Fruit fly (Drosophila melanogaster): Measurements from ENCODE around the gene eIF3f1.
A peak's percentile ranks its signal among the peaks of the same experiment; 100 is the strongest.

Gene eIF3f1

dm6 chr3R:4663068-4663467 is 50.9 kb downstream of the eIF3f1 start (continued):
- peak; percentile 51 for TF ChIP-seq cwo (GFP tag; optimal IDR thresholded peaks at IDR 0.05)
- TF ChIP-seq chm (GFP tag; IDR thresholded peaks at IDR 0.05): peak; percentile 78
- TF ChIP-seq CG34224 (GFP tag; IDR thresholded peaks at IDR 0.05; ENCODE audit: partially characterized antibody): no peak
- no peak for TF ChIP-seq CG13123 (GFP tag; optimal IDR thresholded peaks at IDR 0.05)
- no peak for TF ChIP-seq Hey (tag; optimal IDR thresholded peaks at IDR 0.05)
- peak; percentile 87 for TF ChIP-seq NC2β (GFP tag; optimal IDR thresholded peaks at IDR 0.05)
- peak; percentile 34; the same call in 1 of the 3 replicates for TF ChIP-seq so (GFP tag; IDR thresholded peaks at IDR 0.05)
- peak; percentile 88 for TF ChIP-seq CG34422 (GFP tag; IDR thresholded peaks at IDR 0.05)
- peak; percentile 81 for TF ChIP-seq gsb-n (tag; optimal IDR thresholded peaks at IDR 0.05)
- TF ChIP-seq org-1 (GFP tag; optimal IDR thresholded peaks at IDR 0.05): peak; percentile 64
- peak; percentile 88 for TF ChIP-seq Vsx1 (GFP tag; optimal IDR thresholded peaks at IDR 0.05)
- TF ChIP-seq Oli (tag; optimal IDR thresholded peaks at IDR 0.05): peak; percentile 72
- peak; percentile 19 for TF ChIP-seq disco-r (GFP tag; optimal IDR thresholded peaks at IDR 0.05)
- no peak for TF ChIP-seq amos (GFP tag; IDR thresholded peaks at IDR 0.05; ENCODE audit: partially characterized antibody)
- no peak for TF ChIP-seq CG15073 (GFP tag; optimal IDR thresholded peaks at IDR 0.05)
- TF ChIP-seq Bdp1 (GFP tag; optimal IDR thresholded peaks at IDR 0.05): no peak
- peak; percentile 88 for TF ChIP-seq fd96Cb (tag; optimal IDR thresholded peaks at IDR 0.05)
- TF ChIP-seq HmgD (GFP tag; optimal IDR thresholded peaks at IDR 0.05): peak; percentile 20
- peak; percentile 41 for TF ChIP-seq CG13775 (GFP tag; optimal IDR thresholded peaks at IDR 0.05)
- peak; percentile 60 to 69 for TF ChIP-seq chif (GFP tag; optimal IDR thresholded peaks at IDR 0.05)
- TF ChIP-seq hkb (optimal IDR thresholded peaks at IDR 0.05): no peak
- TF ChIP-seq hkb (GFP tag; IDR thresholded peaks at IDR 0.05): peak; percentile 89
- TF ChIP-seq CG11247 (GFP tag; IDR thresholded peaks at IDR 0.05): peak; percentile 53
- no peak for TF ChIP-seq pita (GFP tag; optimal IDR thresholded peaks at IDR 0.05)
- peak; percentile 16 for TF ChIP-seq Lhr (GFP tag; optimal IDR thresholded peaks at IDR 0.05)
- peak; percentile 81 for TF ChIP-seq bcd (GFP tag; optimal IDR thresholded peaks at IDR 0.05)
- TF ChIP-seq Abd-B (GFP tag; optimal IDR thresholded peaks at IDR 0.05): peak; percentile 80
- TF ChIP-seq her (GFP tag; optimal IDR thresholded peaks at IDR 0.05): peak; percentile 25
- no peak for TF ChIP-seq CG11723 (GFP tag; optimal IDR thresholded peaks at IDR 0.05)
- peak; percentile 40 for TF ChIP-seq maf-S (GFP tag; optimal IDR thresholded peaks at IDR 0.05)
- TF ChIP-seq Optix (GFP tag; IDR thresholded peaks at IDR 0.05): peak; percentile 50; the same call in 1 of the 3 replicates
- peak; percentile 71 for TF ChIP-seq CG1233 (GFP tag; optimal IDR thresholded peaks at IDR 0.05)
- peak in 1 of 2 experiments; percentile 13 for TF ChIP-seq crp (GFP tag; optimal IDR thresholded peaks at IDR 0.05)
- TF ChIP-seq CG34376 (GFP tag; optimal IDR thresholded peaks at IDR 0.05): no peak
- no peak for TF ChIP-seq pho (GFP tag; optimal IDR thresholded peaks at IDR 0.05)
- no peak for TF ChIP-seq rib (GFP tag; IDR thresholded peaks at IDR 0.05)
- peak; percentile 76 for TF ChIP-seq Camta (GFP tag; optimal IDR thresholded peaks at IDR 0.05)
- TF ChIP-seq CTCF (GFP tag; optimal IDR thresholded peaks at IDR 0.05): peak; percentile 33
- peak; percentile 71 for TF ChIP-seq ind (GFP tag; optimal IDR thresholded peaks at IDR 0.05)
- TF ChIP-seq vfl (GFP tag; optimal IDR thresholded peaks at IDR 0.05): peak; percentile 60
- TF ChIP-seq Stat92E (GFP tag; optimal IDR thresholded peaks at IDR 0.05): no peak
- no peak for TF ChIP-seq Mad (GFP tag; optimal IDR thresholded peaks at IDR 0.05)
- TF ChIP-seq CG13424 (tag; optimal IDR thresholded peaks at IDR 0.05): peak; percentile 68
- TF ChIP-seq CG8281 (tag; optimal IDR thresholded peaks at IDR 0.05): peak; percentile 46
- no peak for TF ChIP-seq odd (GFP tag; optimal IDR thresholded peaks at IDR 0.05)
- peak; percentile 51 for TF ChIP-seq CG6683 (GFP tag; optimal IDR thresholded peaks at IDR 0.05)
- TF ChIP-seq Drgx (GFP tag; IDR thresholded peaks at IDR 0.05): peak; percentile 73
- TF ChIP-seq emc (GFP tag; optimal IDR thresholded peaks at IDR 0.05): no peak
- no peak for TF ChIP-seq zfh2 (GFP tag; optimal IDR thresholded peaks at IDR 0.05)
- TF ChIP-seq Sry-β (GFP tag; optimal IDR thresholded peaks at IDR 0.05): peak; percentile 35
- peak; percentile 11 for TF ChIP-seq CG7928 (GFP tag; optimal IDR thresholded peaks at IDR 0.05)

Measured in whole organism, embryonic.